Worm (Caenorhabditis elegans): ENCODE results near the gene sds-22.

ce11 chrII:7835314-7835713 lies 22.9 kb upstream of the sds-22 start, which contains the start of gene cex-2:
- TF ChIP-seq hlh-30 (tag; optimal IDR thresholded peaks at IDR 0.05; ENCODE audit: insufficient read depth) (no peak), pha-4 (tag; optimal IDR thresholded peaks at IDR 0.05) (no peak)

Measured in whole organism, late embryonic.